Comparison of ENCODE assay signal across 2 worm cellular contexts in genomic region chrIV:3399015-3399722, ce11.
TF ChIP-seq lines count a peak whose summit lies in the region.

dyf-3 (minus strand) TSS chrIV:3399231.
pdhb-1 (plus strand) TSS chrIV:3399672.

TF ChIP-seq in whole organism, L4 larva, 104 proteins besides CTCF, POLR2A, EP300 and RAD21 (continued from another document):
- TF ChIP-seq set-16 (GFP tag; IDR thresholded peaks at IDR 0.05; lab: Robert Waterston, UW) (no peak), lin-29 (GFP tag; IDR thresholded peaks at IDR 0.05; lab: Robert Waterston, UW) (no peak), mxl-2 (GFP tag; conservative IDR thresholded peaks at IDR 0.05; lab: Robert Waterston, UW) (no peak), nhr-42 (GFP tag; IDR thresholded peaks at IDR 0.05; lab: Robert Waterston, UW) (no peak), fos-1 (tag; optimal IDR thresholded peaks at IDR 0.05; lab: Kevin White, UChicago) (no peak), tag-97 (GFP tag; IDR thresholded peaks at IDR 0.05; lab: Robert Waterston, UW) (no peak), lim-7 (GFP tag; IDR thresholded peaks at IDR 0.05; lab: Robert Waterston, UW) (no peak), hmg-1.1 (GFP tag; IDR thresholded peaks at IDR 0.05; lab: Robert Waterston, UW) (peak; percentile 60), dpl-1 (GFP tag; optimal IDR thresholded peaks at IDR 0.05; lab: Kevin White, UChicago) (peak; percentile 36), nhr-41 (GFP tag; IDR thresholded peaks at IDR 0.05; lab: Robert Waterston, UW) (no peak), aha-1 (tag; lab: Kevin White, UChicago) (peak; percentile 55), unc-62 (GFP tag; optimal IDR thresholded peaks at IDR 0.05 in 1 of 2; lab: Kevin White, UChicago) (peak in 1 of 2 experiments; percentile 86), unc-62 (tag; optimal IDR thresholded peaks at IDR 0.05; lab: Kevin White, UChicago) (no peak)

TF ChIP-seq in whole organism, late embryonic, 69 proteins besides CTCF, POLR2A, EP300 and RAD21 (continued from another document):
- TF ChIP-seq nfya-1 (tag; optimal IDR thresholded peaks at IDR 0.05; lab: Kevin White, UChicago) (peak; percentile 46), sox-4 (tag; optimal IDR thresholded peaks at IDR 0.05; lab: Kevin White, UChicago) (no peak), ceh-30 (tag; optimal IDR thresholded peaks at IDR 0.05; lab: Kevin White, UChicago) (no peak), unc-55 (GFP tag; optimal IDR thresholded peaks at IDR 0.05; lab: Kevin White, UChicago) (no peak), ceh-2 (tag; optimal IDR thresholded peaks at IDR 0.05; lab: Kevin White, UChicago) (no peak), hlh-6 (tag; optimal IDR thresholded peaks at IDR 0.05; lab: Kevin White, UChicago) (no peak), fkh-10 (GFP tag; optimal IDR thresholded peaks at IDR 0.05; lab: Kevin White, UChicago) (no peak), unc-3 (GFP tag; conservative IDR thresholded peaks at IDR 0.05; lab: Robert Waterston, UW) (no peak), unc-3 (tag; optimal IDR thresholded peaks at IDR 0.05; lab: Kevin White, UChicago) (no peak), ceh-19 (GFP tag; optimal IDR thresholded peaks at IDR 0.05; lab: Kevin White, UChicago) (peak; percentile 5), dve-1 (tag; optimal IDR thresholded peaks at IDR 0.05; lab: Kevin White, UChicago) (no peak)
TF ChIP-seq in whole organism, late embryonic: peak in this region for 10.
